Fruit fly (Drosophila melanogaster) whole organism, pupa: Measurements from ENCODE around the gene trh.

Experiments used
- CG10348 ChIP-seq: fragments of 200-800 bp; sonication (Bioruptor generic); IDR thresholded peaks from 2 replicates; pipeline ENCODE4 v1.3.6; 2022; ENCODE audit warnings: missing biosample characterization, missing genetic modification characterization
- CG12605 ChIP-seq: fragments of 200-800 bp; sonication (Bioruptor generic); IDR thresholded peaks from 2 replicates; pipeline ENCODE4 v1.3.6; 2022; ENCODE audit warnings: missing biosample characterization, missing genetic modification characterization
- CG13204 ChIP-seq: fragments of 200-800 bp; sonication (Bioruptor generic); optimal IDR thresholded peaks from 2 replicates; lab custom pipeline; 2018; ENCODE audit warnings: missing biosample characterization, mild to moderate bottlenecking, missing genetic modification characterization, moderate library complexity
- CG14655 ChIP-seq: fragments of 200-800 bp; sonication (Bioruptor generic); optimal IDR thresholded peaks from 3 replicates; lab custom pipeline; 2017; ENCODE audit warnings: mild to moderate bottlenecking, missing biosample characterization, missing genetic modification reagents, missing genetic modification characterization
- CG15710 ChIP-seq: fragments of 200-800 bp; sonication (Bioruptor generic); optimal IDR thresholded peaks from 2 replicates; lab custom pipeline; 2018; ENCODE audit warnings: missing biosample characterization, mild to moderate bottlenecking, missing genetic modification characterization, moderate library complexity
- CG17806 ChIP-seq: fragments of 200-800 bp; sonication (Bioruptor generic); optimal IDR thresholded peaks from 2 replicates; lab custom pipeline; 2018; ENCODE audit warnings: missing biosample characterization, mild to moderate bottlenecking, missing genetic modification characterization, moderate library complexity
- CG32121 ChIP-seq: fragments of 200-800 bp; sonication (Bioruptor generic); IDR thresholded peaks from 2 replicates; pipeline ENCODE4 v1.3.6; 2022; ENCODE audit warnings: missing biosample characterization, missing genetic modification characterization
- CG34367 ChIP-seq: fragments of 200-800 bp; sonication (Bioruptor generic); optimal IDR thresholded peaks from 2 replicates; lab custom pipeline; 2018; ENCODE audit warnings: missing biosample characterization, mild to moderate bottlenecking, missing genetic modification characterization
- CG4496 ChIP-seq: fragments of 200-800 bp; sonication (Bioruptor generic); IDR thresholded peaks from 3 replicates; pipeline ENCODE4 v1.3.6; 2022; ENCODE audit warnings: missing biosample characterization, missing genetic modification characterization
- CG8159 ChIP-seq: fragments of 200-800 bp; sonication (Bioruptor generic); optimal IDR thresholded peaks from 3 replicates; lab custom pipeline; 2018; ENCODE audit warnings: missing biosample characterization, mild to moderate bottlenecking, missing genetic modification characterization, moderate library complexity
- CG8301 ChIP-seq: fragments of 200-800 bp; sonication (Bioruptor generic); optimal IDR thresholded peaks from 2 replicates; lab custom pipeline; 2018; ENCODE audit warnings: missing biosample characterization, mild to moderate bottlenecking, missing genetic modification characterization
- CG9948 ChIP-seq: fragments of 200-800 bp; sonication (Bioruptor generic); optimal IDR thresholded peaks from 2 replicates; lab custom pipeline; 2018; ENCODE audit warnings: missing biosample characterization, mild to moderate bottlenecking, missing genetic modification characterization, moderate library complexity
- D1 ChIP-seq: fragments of 200-800 bp; sonication (Bioruptor generic); optimal IDR thresholded peaks from 2 replicates; lab custom pipeline; 2018; ENCODE audit warnings: missing biosample characterization, mild to moderate bottlenecking, missing genetic modification characterization, moderate library complexity
- EcR ChIP-seq: fragments of 200-800 bp; sonication (Bioruptor generic); optimal IDR thresholded peaks from 3 replicates; lab custom pipeline; 2019; ENCODE audit warnings: missing biosample characterization, missing genetic modification characterization, mild to moderate bottlenecking, moderate library complexity, missing genetic modification reagents
- Ets98B ChIP-seq: fragments of 200-800 bp; sonication (Bioruptor generic); IDR thresholded peaks from 2 replicates; pipeline ENCODE4 v1.3.6; 2022; ENCODE audit warnings: missing biosample characterization, missing genetic modification characterization
- Pif1A ChIP-seq: fragments of 200-800 bp; sonication (Bioruptor generic); optimal IDR thresholded peaks from 3 replicates; lab custom pipeline; 2016; ENCODE audit warnings: missing biosample characterization, missing genetic modification characterization
- Pif1B ChIP-seq: fragments of 200-800 bp; sonication (Bioruptor generic); optimal IDR thresholded peaks from 3 replicates; lab custom pipeline; 2016; ENCODE audit warnings: missing biosample characterization, missing genetic modification characterization
- Snoo ChIP-seq: fragments of 200-800 bp; sonication (Bioruptor generic); optimal IDR thresholded peaks from 3 replicates; lab custom pipeline; 2017; ENCODE audit warnings: missing biosample characterization, mild to moderate bottlenecking, missing genetic modification characterization, inconsistent platforms
- fd96Ca ChIP-seq: fragments of 200-800 bp; sonication (Bioruptor generic); IDR thresholded peaks from 3 replicates; pipeline ENCODE4 v1.3.6; 2022; ENCODE audit warnings: missing biosample characterization, missing genetic modification characterization
- gl ChIP-seq: fragments of 200-800 bp; sonication (Bioruptor generic); optimal IDR thresholded peaks from 2 replicates; lab custom pipeline; 2018; ENCODE audit warnings: missing biosample characterization, mild to moderate bottlenecking, missing genetic modification characterization
- rn ChIP-seq: fragments of 200-800 bp; sonication (Bioruptor generic); IDR thresholded peaks from 2 replicates; pipeline ENCODE4 v1.3.6; 2022; ENCODE audit warnings: missing biosample characterization, missing genetic modification characterization

trh gene

DNA sequence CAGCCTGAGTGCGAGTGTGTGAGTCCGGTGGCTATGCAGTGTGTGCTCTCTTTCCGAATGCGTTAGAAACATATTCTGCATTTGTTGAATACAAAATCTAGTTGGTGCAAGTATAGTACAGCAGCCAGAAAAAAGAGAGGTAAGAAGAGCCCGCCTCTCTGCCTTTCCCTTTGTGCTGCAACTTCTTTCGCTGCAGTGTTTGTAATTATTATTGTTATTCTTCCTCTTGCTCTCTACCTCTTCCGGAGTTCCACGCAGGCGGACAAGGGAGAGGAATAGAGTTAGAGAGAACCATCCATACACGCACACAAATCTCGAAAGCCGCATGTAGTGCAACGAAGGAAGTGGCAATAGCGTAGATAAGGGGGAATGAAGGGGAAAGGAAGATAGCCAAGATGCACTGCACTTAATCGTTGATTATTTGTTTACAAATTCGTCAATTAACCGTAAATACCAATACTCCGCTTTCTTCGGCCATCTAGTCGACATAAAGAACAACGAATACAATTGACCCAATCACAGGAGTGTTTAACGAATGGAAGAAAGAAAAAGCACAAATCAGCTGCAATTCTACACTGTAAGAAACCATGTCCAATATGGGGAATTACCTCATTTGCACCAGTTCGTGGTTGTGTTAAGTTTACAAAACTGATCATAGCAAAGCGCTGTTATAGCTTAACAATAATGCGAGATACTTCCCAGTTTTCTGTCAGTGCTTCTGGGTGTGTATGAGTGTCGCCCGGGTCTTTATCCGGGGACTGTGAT is 44.6 kb downstream of the trh start:
- TF ChIP-seq Pif1A (peak; percentile 90), D1 (peak; percentile 36), CG32121 (GFP tag; lab: Robert Waterston, UW) (peak; percentile 90), EcR (GFP tag; lab: Kevin White, UChicago) (peak; percentile 55), CG13204 (GFP tag; lab: Kevin White, UChicago) (peak; percentile 53), Snoo (tag; lab: Kevin White, UChicago) (peak; percentile 76), Ets98B (peak; percentile 93), CG17806 (peak; percentile 84), CG4496 (peak; percentile 92), gl (tag; lab: Kevin White, UChicago) (peak; percentile 72), fd96Ca (GFP tag; lab: Robert Waterston, UW) (peak; percentile 91), CG10348 (0 out of 2 replicates have a peak, but pooled peaks have one; percentile 39), rn (peak; percentile 87), CG34367 (peak; percentile 81), CG12605 (GFP tag; lab: Robert Waterston, UW) (peak; percentile 83), CG14655 (GFP tag; lab: Kevin White, UChicago) (peak; percentile 95), CG8159 (peak; percentile 83), CG15710 (tag; lab: Kevin White, UChicago) (peak; percentile 82), CG9948 (tag; lab: Kevin White, UChicago) (peak; percentile 82), Pif1B (GFP tag; lab: Kevin White, UChicago) (peak; percentile 86), CG8301 (tag; lab: Kevin White, UChicago) (peak; percentile 92)

DNA sequence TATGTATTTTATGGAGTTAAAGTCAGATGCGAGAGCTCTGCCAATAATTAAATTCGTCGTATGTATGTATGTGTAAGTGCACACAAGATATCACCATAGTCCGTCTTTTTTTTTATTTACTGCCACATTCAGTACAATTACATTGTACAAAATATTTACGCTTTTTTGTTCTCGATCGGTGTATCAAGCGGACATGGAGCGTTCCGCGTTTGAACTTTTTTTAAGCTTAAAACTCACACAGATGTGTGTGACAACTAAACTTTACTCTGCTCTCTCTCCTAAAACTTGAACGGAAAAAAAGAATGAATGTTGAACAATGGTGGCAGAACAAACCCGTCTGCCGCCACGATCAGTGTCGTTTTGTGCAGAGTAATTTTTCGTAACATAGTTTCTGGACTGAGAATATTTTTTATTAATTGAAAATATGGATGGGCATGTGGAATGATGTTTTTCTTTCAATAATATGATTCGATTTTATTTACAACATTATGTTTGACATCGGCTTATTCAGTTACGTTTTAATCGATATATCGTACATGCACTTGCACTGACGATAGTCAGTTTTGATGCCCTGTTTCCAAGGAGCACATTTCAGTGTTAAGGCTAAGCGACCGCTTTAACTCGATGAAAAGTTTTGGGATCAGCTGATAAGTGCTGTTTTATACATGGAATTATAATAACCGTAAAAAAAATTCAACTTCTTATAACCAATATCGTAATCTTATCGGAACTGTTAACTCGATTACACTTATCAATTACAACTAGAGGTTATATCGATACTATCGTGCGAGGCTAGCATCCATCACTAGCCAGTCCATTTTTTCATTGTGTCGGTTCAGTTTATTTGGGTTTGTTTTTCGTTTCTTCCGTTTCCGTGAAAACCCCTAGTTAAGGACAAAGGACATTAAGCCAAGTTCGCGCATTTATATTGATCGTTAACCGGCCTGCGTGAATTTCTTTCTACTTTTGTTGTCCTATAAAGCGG is 45.5 kb downstream of the trh start, which contains the start of gene mth:
Gene mth, minus strand, starts transcription at position 302 of the 985 bp plus-strand sequence.
- peak; percentile 5; the same call in 1 of the 2 replicates for TF ChIP-seq Ets98B
- TF ChIP-seq Snoo (tag; lab: Kevin White, UChicago), result peak; percentile 23
- no peak for TF ChIP-seq CG8159
- TF ChIP-seq fd96Ca (GFP tag; lab: Robert Waterston, UW), result no peak; the same call in 1 of the 3 replicates
- no peak for TF ChIP-seq CG34367
- no peak for TF ChIP-seq CG13204 (GFP tag; lab: Kevin White, UChicago)
- no peak for TF ChIP-seq D1
- TF ChIP-seq CG14655 (GFP tag; lab: Kevin White, UChicago), result no peak
- peak; percentile 9 for TF ChIP-seq Pif1B (GFP tag; lab: Kevin White, UChicago)
- TF ChIP-seq gl (tag; lab: Kevin White, UChicago), result peak; percentile 20
- TF ChIP-seq CG12605 (GFP tag; lab: Robert Waterston, UW), result no peak
- no peak for TF ChIP-seq CG8301 (tag; lab: Kevin White, UChicago)
- no peak for TF ChIP-seq CG9948 (tag; lab: Kevin White, UChicago)
- TF ChIP-seq Pif1A, result peak; percentile 48
- TF ChIP-seq CG10348, result no peak
- TF ChIP-seq rn, result peak; percentile 47; the same call in 1 of the 2 replicates
- no peak; the same call in 1 of the 3 replicates for TF ChIP-seq CG4496
- no peak for TF ChIP-seq CG17806
- TF ChIP-seq CG32121 (GFP tag; lab: Robert Waterston, UW), result peak; percentile 49; the same call in 1 of the 2 replicates
- no peak for TF ChIP-seq EcR (GFP tag; lab: Kevin White, UChicago)
- peak; percentile 28 for TF ChIP-seq CG15710 (tag; lab: Kevin White, UChicago)

DNA sequence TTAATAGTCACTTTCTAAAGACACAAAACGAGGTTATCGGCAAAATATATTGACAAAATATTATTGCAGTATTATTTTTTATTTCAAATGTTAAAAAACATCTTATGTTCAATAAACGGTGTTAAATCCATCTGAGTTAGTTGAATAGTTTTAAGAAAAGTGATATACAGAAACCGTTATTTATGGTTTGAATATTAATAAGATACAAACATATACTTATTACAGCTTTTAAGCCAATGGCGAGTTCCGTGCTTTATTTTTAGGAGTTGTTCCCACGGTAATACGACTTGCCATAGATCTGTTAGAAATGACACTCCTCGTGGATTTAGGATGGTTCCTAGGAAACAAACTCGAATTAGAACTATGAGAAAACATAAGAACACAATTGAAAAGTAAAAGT is 49.1 kb downstream of the trh start:
- no peak for TF ChIP-seq CG15710 (tag; lab: Kevin White, UChicago)
- no peak for TF ChIP-seq CG34367
- TF ChIP-seq fd96Ca (GFP tag; lab: Robert Waterston, UW), result no peak
- TF ChIP-seq CG10348, result no peak

DNA sequence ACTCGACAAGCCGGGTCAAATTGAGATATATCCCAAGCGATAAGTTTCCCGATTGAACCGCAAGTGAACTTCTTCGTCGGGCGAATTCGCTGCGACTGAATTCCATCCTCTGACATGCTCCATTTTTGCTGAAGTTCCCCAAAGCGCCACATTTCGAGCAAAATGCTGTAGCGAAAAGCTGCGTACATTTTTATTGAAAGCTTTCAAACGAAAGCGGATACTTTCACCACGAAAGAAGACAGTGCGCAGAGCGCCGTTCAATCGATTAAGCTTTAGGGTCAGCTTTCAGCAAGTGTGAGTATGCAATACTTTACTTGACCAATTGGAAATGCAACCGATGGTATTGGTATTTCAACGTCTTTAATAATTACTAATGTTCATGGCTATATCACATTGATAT is 49.6 kb downstream of the trh start, which contains the start of gene mthl10:
Gene mthl10, minus strand, starts transcription at position 77 of the 400 bp plus-strand sequence.
- TF ChIP-seq EcR (GFP tag; lab: Kevin White, UChicago), result peak; percentile 75
- TF ChIP-seq Pif1A, result no peak
- TF ChIP-seq, all 21 proteins: peak for 1

DNA sequence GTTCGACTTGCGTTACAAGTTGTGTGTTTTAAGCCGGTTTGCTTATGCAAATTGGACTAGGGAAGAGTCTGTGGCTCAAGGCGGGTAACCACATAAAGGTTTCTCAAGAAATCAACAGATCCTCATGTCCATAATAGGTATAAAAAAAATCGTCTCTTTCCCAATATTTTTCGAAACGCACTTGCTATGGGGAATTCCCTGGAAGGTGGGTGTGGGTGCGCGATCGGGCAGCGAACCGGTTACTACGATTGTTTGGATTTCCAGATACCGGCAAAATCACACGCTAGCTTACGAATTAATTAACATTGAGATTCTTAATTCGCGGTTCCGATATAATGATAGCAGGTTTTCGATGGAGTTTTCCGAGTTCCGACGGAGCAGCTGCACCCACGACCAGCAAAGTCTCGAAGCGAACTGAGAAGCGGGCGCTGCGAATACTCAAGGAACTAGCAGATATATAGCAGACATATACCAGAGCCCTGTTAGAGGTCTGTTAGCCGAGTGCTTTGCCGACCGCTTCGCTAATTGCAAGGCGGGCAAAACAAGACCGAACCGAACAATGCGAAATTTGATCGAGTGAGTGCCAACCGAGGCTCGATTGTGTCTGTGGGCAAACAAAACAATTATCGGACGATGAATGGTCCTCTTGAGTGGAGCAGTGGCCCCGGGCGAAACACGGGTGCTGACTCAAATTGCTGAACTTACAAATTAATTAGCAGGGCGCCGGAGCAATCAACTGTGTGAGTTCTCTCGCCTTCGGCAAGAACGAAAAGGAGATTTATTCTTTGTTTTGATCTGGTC is 51.2 kb downstream of the trh start:
- TF ChIP-seq Snoo (tag; lab: Kevin White, UChicago), result no peak
- TF ChIP-seq EcR (GFP tag; lab: Kevin White, UChicago), result peak; percentile 59
- peak; percentile 27 for TF ChIP-seq CG13204 (GFP tag; lab: Kevin White, UChicago)
